Fruit fly (Drosophila melanogaster) whole organism, embryonic: Measurements from ENCODE around the gene Cpr23B.

Source experiments
- Abd-B ChIP-seq: fragments of 200-800 bp; sonication (Bioruptor generic); optimal IDR thresholded peaks from 2 replicates; lab custom pipeline; 2018; ENCODE audit warnings: missing biosample characterization, mild to moderate bottlenecking, missing genetic modification characterization, moderate library complexity
- B-H2 ChIP-seq: fragments of 200-800 bp; sonication (Bioruptor generic); optimal IDR thresholded peaks from 2 replicates; lab custom pipeline; 2018; ENCODE audit warnings: missing biosample characterization, mild to moderate bottlenecking, missing genetic modification characterization
- CG12155 ChIP-seq: fragments of 200-800 bp; sonication (Bioruptor generic); optimal IDR thresholded peaks from 3 replicates; lab custom pipeline; 2016; ENCODE audit warnings: missing biosample characterization, missing genetic modification characterization
- CG1233 ChIP-seq: fragments of 200-800 bp; sonication (Bioruptor generic); optimal IDR thresholded peaks from 4 replicates; lab custom pipeline; 2018; ENCODE audit warnings: missing biosample characterization, mild to moderate bottlenecking, missing genetic modification characterization
- CG12659 ChIP-seq: fragments of 200-800 bp; sonication (Bioruptor generic); optimal IDR thresholded peaks from 3 replicates; lab custom pipeline; 2017; ENCODE audit warnings: mild to moderate bottlenecking, missing biosample characterization, missing genetic modification reagents, missing genetic modification characterization
- CG13424 ChIP-seq: fragments of 200-800 bp; sonication (Bioruptor generic); optimal IDR thresholded peaks from 2 replicates; lab custom pipeline; 2019; ENCODE audit warnings: missing biosample characterization, mild to moderate bottlenecking, missing genetic modification characterization, moderate library complexity
- CG14710 ChIP-seq: fragments of 200-800 bp; sonication (Bioruptor generic); optimal IDR thresholded peaks from 3 replicates; lab custom pipeline; 2019; ENCODE audit warnings: missing biosample characterization, mild to moderate bottlenecking, missing genetic modification characterization, moderate library complexity
- CG14860 ChIP-seq: fragments of 200-800 bp; sonication (Bioruptor generic); IDR thresholded peaks from 3 replicates; pipeline ENCODE4 v1.3.6; 2022; ENCODE audit warnings: missing biosample characterization, missing genetic modification characterization; ENCODE audit not compliant: partially characterized antibody
- CG16813 ChIP-seq: fragments of 200-800 bp; sonication (Bioruptor generic); IDR thresholded peaks from 3 replicates; pipeline ENCODE4 v1.3.6; 2022; ENCODE audit warnings: missing biosample characterization, missing genetic modification characterization; ENCODE audit not compliant: partially characterized antibody
- CG17829 ChIP-seq: fragments of 200-800 bp; optimal IDR thresholded peaks from 2 replicates; lab custom pipeline; 2019; ENCODE audit warnings: missing biosample characterization, mild to moderate bottlenecking, missing genetic modification characterization, moderate library complexity
- CG2116 ChIP-seq: fragments of 200-800 bp; sonication (Bioruptor generic); optimal IDR thresholded peaks from 3 replicates; lab custom pipeline; 2018; ENCODE audit warnings: missing biosample characterization, mild to moderate bottlenecking, missing genetic modification characterization
- CG2712 ChIP-seq: fragments of 200-800 bp; optimal IDR thresholded peaks from 3 replicates; lab custom pipeline; 2019; ENCODE audit warnings: missing biosample characterization, mild to moderate bottlenecking, missing genetic modification characterization, moderate library complexity
- CG30020 ChIP-seq: fragments of 200-800 bp; optimal IDR thresholded peaks from 2 replicates; lab custom pipeline; 2019; ENCODE audit warnings: missing biosample characterization, mild to moderate bottlenecking, missing genetic modification characterization, moderate library complexity
- CG30431 ChIP-seq: fragments of 200-800 bp; sonication (Bioruptor generic); optimal IDR thresholded peaks from 2 replicates; lab custom pipeline; 2017; ENCODE audit warnings: missing biosample characterization, missing genetic modification characterization
- CG3847 ChIP-seq: fragments of 200-800 bp; sonication (Bioruptor generic); IDR thresholded peaks from 2 replicates; pipeline ENCODE4 v1.3.6; 2022; ENCODE audit warnings: missing biosample characterization, missing genetic modification characterization
- CG4282 ChIP-seq: fragments of 200-800 bp; sonication (Bioruptor generic); optimal IDR thresholded peaks from 2 replicates; lab custom pipeline; 2016; ENCODE audit warnings: missing biosample characterization, missing genetic modification characterization
- CG4360 ChIP-seq: fragments of 200-800 bp; sonication (Bioruptor generic); IDR thresholded peaks from 2 replicates; pipeline ENCODE4 v1.3.6; 2022; ENCODE audit warnings: missing biosample characterization, missing genetic modification characterization
- CG4617 ChIP-seq: fragments of 200-800 bp; sonication (Bioruptor generic); optimal IDR thresholded peaks from 3 replicates; lab custom pipeline; 2016; ENCODE audit warnings: missing biosample characterization, missing genetic modification characterization, borderline replicate concordance
- CG5180 ChIP-seq: fragments of 200-800 bp; sonication (Bioruptor generic); optimal IDR thresholded peaks from 3 replicates; lab custom pipeline; 2017; ENCODE audit warnings: missing biosample characterization, missing genetic modification characterization, mild to moderate bottlenecking, moderate library complexity, missing genetic modification reagents
- CG7372 ChIP-seq: fragments of 200-800 bp; sonication (Bioruptor generic); IDR thresholded peaks from 2 replicates; pipeline ENCODE4 v1.3.6; 2022; ENCODE audit warnings: missing biosample characterization, missing genetic modification characterization
- CG8924 ChIP-seq: fragments of 200-800 bp; optimal IDR thresholded peaks from 3 replicates; lab custom pipeline; 2019; ENCODE audit warnings: missing biosample characterization, mild to moderate bottlenecking, missing genetic modification characterization, moderate library complexity
- D ChIP-seq, 2 experiments: fragments of 200-800 bp in 1 of 2; fragments of >200 bp in 1 of 2; sonication (Bioruptor generic) in 1 of 2; optimal IDR thresholded peaks; 2 replicates in 1 of 2; 3 replicates in 1 of 2; lab custom pipeline; 2017; ENCODE audit warnings: mild to moderate bottlenecking in 1 of 2, missing biosample characterization in 1 of 2, missing genetic modification characterization in 1 of 2, missing genetic modification reagents in 1 of 2
- Deaf1 ChIP-seq: fragments of 200-800 bp; optimal IDR thresholded peaks from 3 replicates; lab custom pipeline; 2019; ENCODE audit warnings: missing biosample characterization, mild to moderate bottlenecking, missing genetic modification characterization, moderate library complexity
- Dll ChIP-seq: fragments of 200-800 bp; sonication (Bioruptor generic); IDR thresholded peaks from 4 replicates; pipeline ENCODE4 v1.3.6; 2022; ENCODE audit warnings: missing biosample characterization, missing genetic modification characterization; ENCODE audit not compliant: partially characterized antibody
- Hmr ChIP-seq: fragments of 200-800 bp; sonication (Bioruptor generic); optimal IDR thresholded peaks from 3 replicates; lab custom pipeline; 2017; ENCODE audit warnings: mild to moderate bottlenecking, missing biosample characterization, missing genetic modification reagents, missing genetic modification characterization
- Jarid2 ChIP-seq: fragments of 200-800 bp; sonication (Bioruptor generic); optimal IDR thresholded peaks from 3 replicates; lab custom pipeline; 2017; ENCODE audit warnings: mild to moderate bottlenecking, missing biosample characterization, missing genetic modification reagents, missing genetic modification characterization
- Lim3 ChIP-seq: fragments of 200-800 bp; sonication (Bioruptor generic); IDR thresholded peaks from 2 replicates; pipeline ENCODE4 v1.3.6; 2022; ENCODE audit warnings: missing biosample characterization, missing genetic modification characterization
- MTF-1 ChIP-seq: fragments of 200-800 bp; sonication (Bioruptor generic); optimal IDR thresholded peaks from 2 replicates; lab custom pipeline; 2018; ENCODE audit warnings: missing biosample characterization, mild to moderate bottlenecking, missing genetic modification characterization, borderline replicate concordance
- Max ChIP-seq: fragments of 200-800 bp; sonication (Bioruptor generic); optimal IDR thresholded peaks from 2 replicates; lab custom pipeline; 2016; ENCODE audit warnings: missing biosample characterization, mild to moderate bottlenecking, missing genetic modification characterization
- NC2β ChIP-seq: fragments of 200-800 bp; sonication (Bioruptor generic); optimal IDR thresholded peaks from 2 replicates; lab custom pipeline; 2016; ENCODE audit warnings: missing biosample characterization, missing genetic modification characterization
- Optix ChIP-seq: fragments of 200-800 bp; sonication (Bioruptor generic); IDR thresholded peaks from 3 replicates; pipeline ENCODE4 v1.3.6; 2022; ENCODE audit warnings: missing biosample characterization, missing genetic modification characterization
- Sry-β ChIP-seq: fragments of 200-800 bp; sonication (Bioruptor generic); optimal IDR thresholded peaks from 2 replicates; lab custom pipeline; 2018; ENCODE audit warnings: missing biosample characterization, mild to moderate bottlenecking, missing genetic modification characterization, moderate library complexity
- Ssrp ChIP-seq: fragments of 200-800 bp; sonication (Bioruptor generic); optimal IDR thresholded peaks from 2 replicates; lab custom pipeline; 2018; ENCODE audit warnings: missing biosample characterization, mild to moderate bottlenecking, missing genetic modification characterization, moderate library complexity
- abd-A ChIP-seq: fragments of 200-800 bp; sonication (Bioruptor generic); optimal IDR thresholded peaks from 3 replicates; lab custom pipeline; 2019; ENCODE audit warnings: missing biosample characterization, mild to moderate bottlenecking, missing genetic modification characterization, moderate library complexity
- ato ChIP-seq: fragments of 200-800 bp; sonication (Bioruptor generic); IDR thresholded peaks from 2 replicates; pipeline ENCODE4 v1.3.6; 2022; ENCODE audit warnings: missing biosample characterization, missing genetic modification characterization; ENCODE audit not compliant: partially characterized antibody
- bbx ChIP-seq: fragments of 200-800 bp; sonication (Bioruptor generic); IDR thresholded peaks from 2 replicates; pipeline ENCODE4 v1.3.6; 2022; ENCODE audit warnings: missing biosample characterization, missing genetic modification characterization; ENCODE audit not compliant: partially characterized antibody
- bcd ChIP-seq: fragments of 200-800 bp; sonication (Bioruptor generic); optimal IDR thresholded peaks from 2 replicates; lab custom pipeline; 2017; ENCODE audit warnings: missing biosample characterization, mild to moderate bottlenecking, missing genetic modification characterization
- gcm2 ChIP-seq: fragments of 200-800 bp; sonication (Bioruptor generic); optimal IDR thresholded peaks from 2 replicates; lab custom pipeline; 2016; ENCODE audit warnings: missing biosample characterization, missing genetic modification characterization
- klu ChIP-seq: fragments of 200-800 bp; sonication (Bioruptor generic); IDR thresholded peaks from 2 replicates; pipeline ENCODE4 v1.3.6; 2022; ENCODE audit warnings: missing biosample characterization, missing genetic modification characterization
- pan ChIP-seq, 4 experiments: fragments of >200 bp in 3 of 4; fragments of 200-800 bp in 1 of 4; sonication (Bioruptor generic) in 1 of 4; optimal IDR thresholded peaks in 3 of 4; IDR thresholded peaks in 1 of 4; 2 replicates each; pipeline versions ENCODE4 v1.3.6 to Lab custom; 2017 to 2022; ENCODE audit warnings: missing biosample characterization in 2 of 4, missing genetic modification characterization in 2 of 4, mixed read lengths in 1 of 4
- phol ChIP-seq: fragments of 200-800 bp; sonication (Bioruptor generic); optimal IDR thresholded peaks from 3 replicates; lab custom pipeline; 2018; ENCODE audit warnings: missing biosample characterization, mild to moderate bottlenecking, missing genetic modification characterization, moderate library complexity
- ranshi ChIP-seq: fragments of 200-800 bp; sonication (Bioruptor generic); IDR thresholded peaks from 2 replicates; pipeline ENCODE4 v1.3.6; 2022; ENCODE audit warnings: missing biosample characterization, missing genetic modification characterization
- row ChIP-seq: fragments of 200-800 bp; sonication (Bioruptor generic); IDR thresholded peaks from 3 replicates; pipeline ENCODE4 v1.3.6; 2022; ENCODE audit warnings: missing biosample characterization, missing genetic modification characterization
- sna ChIP-seq: fragments of 200-800 bp; sonication (Bioruptor generic); IDR thresholded peaks from 2 replicates; pipeline ENCODE4 v1.3.6; 2022; ENCODE audit warnings: missing biosample characterization, missing genetic modification characterization; ENCODE audit not compliant: partially characterized antibody
- so ChIP-seq: fragments of 200-800 bp; sonication (Bioruptor generic); IDR thresholded peaks from 3 replicates; pipeline ENCODE4 v1.3.6; 2022; ENCODE audit warnings: missing biosample characterization, missing genetic modification characterization
- tll ChIP-seq, 2 experiments: fragments of 200-800 bp in 1 of 2; fragments of >200 bp in 1 of 2; sonication (Bioruptor generic) in 1 of 2; optimal IDR thresholded peaks; 2 replicates each; lab custom pipeline; 2017 to 2019; ENCODE audit warnings: missing biosample characterization in 2 of 2, missing genetic modification characterization in 2 of 2, mild to moderate bottlenecking in 1 of 2, moderate library complexity in 1 of 2

Cpr23B gene

dm6 chr2L:2856960-2857584, 18.9 kb downstream of the Cpr23B start, which contains the start of gene CG2991 (continued):
- TF ChIP-seq CG14860 (GFP tag; lab: Robert Waterston, UW) (peak; percentile 64; the same call in 2 of the 3 replicates), Abd-B (GFP tag; lab: Kevin White, UChicago) (peak; percentile 36), CG12155 (peak; percentile 20), CG30020 (tag; lab: Kevin White, UChicago) (peak; percentile 77), D (optimal IDR thresholded peaks at IDR 0.05; lab: Kevin White, UChicago) (no peak), D (GFP tag; optimal IDR thresholded peaks at IDR 0.05; lab: Kevin White, UChicago) (no peak), Dll (peak; percentile 83), so (GFP tag; lab: Robert Waterston, UW) (peak; percentile 33; the same call in 1 of the 3 replicates), ato (peak; percentile 80), Ssrp (tag; lab: Kevin White, UChicago) (no peak), bbx (peak; percentile 87), Jarid2 (GFP tag; lab: Kevin White, UChicago) (peak; percentile 52), Optix (no peak), CG8924 (peak; percentile 77), CG5180 (GFP tag; lab: Kevin White, UChicago) (peak; percentile 18), sna (GFP tag; lab: Robert Waterston, UW) (peak; percentile 87), phol (tag; lab: Kevin White, UChicago) (peak; percentile 45), CG4617 (peak; percentile 86), gcm2 (GFP tag; lab: Kevin White, UChicago) (peak; percentile 24), CG13424 (tag; lab: Kevin White, UChicago) (peak; percentile 11), CG7372 (GFP tag; lab: Robert Waterston, UW) (no peak), CG4360 (GFP tag; lab: Robert Waterston, UW) (no peak; the same call in 1 of the 2 replicates), Max (GFP tag; lab: Kevin White, UChicago) (peak; percentile 40), Lim3 (GFP tag; lab: Robert Waterston, UW) (no peak), CG1233 (peak; percentile 25), CG30431 (GFP tag; lab: Kevin White, UChicago) (no peak), MTF-1 (GFP tag; lab: Kevin White, UChicago) (no peak), Hmr (GFP tag; lab: Kevin White, UChicago) (peak; percentile 31), abd-A (tag; lab: Kevin White, UChicago) (peak; percentile 69), CG16813 (GFP tag; lab: Robert Waterston, UW) (peak; percentile 78), CG14710 (tag; lab: Kevin White, UChicago) (peak; percentile 60), ranshi (GFP tag; lab: Robert Waterston, UW) (no peak), Deaf1 (tag; lab: Kevin White, UChicago) (peak; percentile 19), klu (no peak), CG2712 (tag; lab: Kevin White, UChicago) (peak; percentile 56), CG12659 (GFP tag; lab: Kevin White, UChicago) (peak; percentile 75), B-H2 (GFP tag; lab: Kevin White, UChicago) (peak; percentile 64), tll (GFP tag; optimal IDR thresholded peaks at IDR 0.05; lab: Kevin White, UChicago) (no peak), CG4282 (GFP tag; lab: Kevin White, UChicago) (no peak), NC2β (GFP tag; lab: Kevin White, UChicago) (peak; percentile 25), CG17829 (peak; percentile 75), pan (optimal IDR thresholded peaks at IDR 0.05; lab: Kevin White, UChicago) (no peak), pan (GFP tag; optimal IDR thresholded peaks at IDR 0.05 in 1 of 2, IDR thresholded peaks at IDR 0.05 in 1 of 2) (no peak), row (peak; percentile 60; the same call in 2 of the 3 replicates), CG2116 (peak; percentile 74), CG3847 (peak; percentile 50), bcd (GFP tag; lab: Kevin White, UChicago) (no peak), Sry-β (peak; percentile 2)
